Fruit fly (Drosophila melanogaster): ENCODE results near the gene SecS.

The SecS gene

dm6 chr3R:5621714-5622405 is 20.6 kb downstream of the SecS start (continued):
- peak; percentile 28 for TF ChIP-seq CG3919 (GFP tag; optimal IDR thresholded peaks at IDR 0.05)
- no peak for TF ChIP-seq CG34406 (GFP tag; optimal IDR thresholded peaks at IDR 0.05)
- TF ChIP-seq CG9139 (GFP tag; optimal IDR thresholded peaks at IDR 0.05), result peak; percentile 69
- TF ChIP-seq CG11294 (GFP tag; IDR thresholded peaks at IDR 0.05), result no peak
- peak; percentile 6 for TF ChIP-seq net (GFP tag; optimal IDR thresholded peaks at IDR 0.05)
- TF ChIP-seq Eip93F (GFP tag; optimal IDR thresholded peaks at IDR 0.05), result no peak
- no peak for TF ChIP-seq salr (GFP tag; optimal IDR thresholded peaks at IDR 0.05)

- TF ChIP-seq CG3919 (GFP tag; optimal IDR thresholded peaks at IDR 0.05) (no peak), CG7368 (GFP tag; optimal IDR thresholded peaks at IDR 0.05) (no peak), Eip78C (GFP tag) (peak; percentile 18), svp (GFP tag) (peak; percentile 91)
These were observed 21.1 kb downstream of the SecS start for dm6 chr3R:5622406-5622752.

- no peak for TF ChIP-seq Hr39 (GFP tag; optimal IDR thresholded peaks at IDR 0.05)
- peak; percentile 11 for TF ChIP-seq achi (GFP tag; optimal IDR thresholded peaks at IDR 0.05)
- TF ChIP-seq Eip78C (GFP tag), result peak; percentile 74
- TF ChIP-seq CG34406 (GFP tag; optimal IDR thresholded peaks at IDR 0.05), result no peak
- peak; percentile 18 for TF ChIP-seq pdm3 (GFP tag; optimal IDR thresholded peaks at IDR 0.05)
- TF ChIP-seq CG6792 (GFP tag; optimal IDR thresholded peaks at IDR 0.05), result peak; percentile 33
- TF ChIP-seq CG32006 (GFP tag; optimal IDR thresholded peaks at IDR 0.05), result no peak
- peak; percentile 29 for TF ChIP-seq CG10669 (GFP tag; optimal IDR thresholded peaks at IDR 0.05)
- TF ChIP-seq CG11294 (GFP tag; IDR thresholded peaks at IDR 0.05), result no peak
- peak; percentile 14 for TF ChIP-seq lz (GFP tag; optimal IDR thresholded peaks at IDR 0.05)
- TF ChIP-seq fd59A (GFP tag; optimal IDR thresholded peaks at IDR 0.05), result peak; percentile 8
- peak in 1 of 2 experiments; percentile 31 for TF ChIP-seq ss (GFP tag; optimal IDR thresholded peaks at IDR 0.05)
- peak; percentile 98 for TF ChIP-seq fkh (GFP tag; optimal IDR thresholded peaks at IDR 0.05)
- TF ChIP-seq Lpt (GFP tag; optimal IDR thresholded peaks at IDR 0.05), result no peak
- TF ChIP-seq spab (GFP tag; optimal IDR thresholded peaks at IDR 0.05), result peak; percentile 8
- no peak for TF ChIP-seq Sox14 (GFP tag; optimal IDR thresholded peaks at IDR 0.05)
- TF ChIP-seq OdsH (GFP tag; optimal IDR thresholded peaks at IDR 0.05), result no peak
- peak; percentile 48 for TF ChIP-seq Met (GFP tag; optimal IDR thresholded peaks at IDR 0.05)
- TF ChIP-seq Hr38 (GFP tag; optimal IDR thresholded peaks at IDR 0.05), result no peak
- TF ChIP-seq CG3919 (GFP tag; optimal IDR thresholded peaks at IDR 0.05), result no peak
- TF ChIP-seq CG3032 (tag; optimal IDR thresholded peaks at IDR 0.05), result no peak
- no peak for TF ChIP-seq CG8119 (GFP tag; IDR thresholded peaks at IDR 0.05)
- peak; percentile 34 for TF ChIP-seq esn (GFP tag; optimal IDR thresholded peaks at IDR 0.05)
- no peak for TF ChIP-seq CG6276 (GFP tag; optimal IDR thresholded peaks at IDR 0.05)
- no peak for TF ChIP-seq CG15336 (GFP tag; IDR thresholded peaks at IDR 0.05)
- no peak for TF ChIP-seq CG31627 (GFP tag; optimal IDR thresholded peaks at IDR 0.05)
- TF ChIP-seq CG16779 (tag; optimal IDR thresholded peaks at IDR 0.05), result peak; percentile 28
- TF ChIP-seq dac (GFP tag; optimal IDR thresholded peaks at IDR 0.05), result no peak
- no peak for TF ChIP-seq CG9139 (GFP tag; optimal IDR thresholded peaks at IDR 0.05)
- TF ChIP-seq CG4318 (GFP tag; optimal IDR thresholded peaks at IDR 0.05), result no peak
- TF ChIP-seq CG6808 (GFP tag; optimal IDR thresholded peaks at IDR 0.05), result peak; percentile 21
- no peak for TF ChIP-seq Sox15 (GFP tag; optimal IDR thresholded peaks at IDR 0.05)
- TF ChIP-seq Hr4 (GFP tag; optimal IDR thresholded peaks at IDR 0.05), result peak; percentile 29
- no peak for TF ChIP-seq CG11762 (GFP tag; optimal IDR thresholded peaks at IDR 0.05; ENCODE audit: insufficient read depth)
- no peak for TF ChIP-seq Eip75B (GFP tag; optimal IDR thresholded peaks at IDR 0.05)
- TF ChIP-seq topi (GFP tag; optimal IDR thresholded peaks at IDR 0.05), result peak; percentile 47
- no peak for TF ChIP-seq CG7368 (GFP tag; optimal IDR thresholded peaks at IDR 0.05)
- peak; percentile 31 for TF ChIP-seq CG1621 (tag; optimal IDR thresholded peaks at IDR 0.05)
- no peak for TF ChIP-seq CG10631 (GFP tag; optimal IDR thresholded peaks at IDR 0.05)
- TF ChIP-seq CG8632 (GFP tag; optimal IDR thresholded peaks at IDR 0.05), result peak; percentile 4
- no peak for TF ChIP-seq net (GFP tag; optimal IDR thresholded peaks at IDR 0.05)
- no peak for TF ChIP-seq fd85E (GFP tag; optimal IDR thresholded peaks at IDR 0.05)
- TF ChIP-seq salr (GFP tag; optimal IDR thresholded peaks at IDR 0.05), result no peak
These were observed 21.9 kb downstream of the SecS start for dm6 chr3R:5622985-5623630.

All from whole organism, prepupa.